1 fruit fly cellular context compared by ENCODE assay signal in genomic region chr3R:9053021-9053420, dm6.
TF ChIP-seq lines count a peak whose summit lies in the region.

No protein-coding gene starts in this region.

TF ChIP-seq in whole organism, embryonic, 481 proteins besides CTCF, POLR2A, EP300 and RAD21 (continued from another document):
- TF ChIP-seq Sox102F (GFP tag; optimal IDR thresholded peaks at IDR 0.05; lab: Kevin White, UChicago) (no peak), CG17359 (tag; optimal IDR thresholded peaks at IDR 0.05; lab: Kevin White, UChicago) (peak; percentile 48), lbe (GFP tag; optimal IDR thresholded peaks at IDR 0.05; lab: Kevin White, UChicago) (peak; percentile 64), Hr51 (GFP tag; optimal IDR thresholded peaks at IDR 0.05; lab: Kevin White, UChicago) (peak; percentile 19 to 64), Vsx1 (GFP tag; optimal IDR thresholded peaks at IDR 0.05; lab: Kevin White, UChicago) (peak; percentile 65), nom (GFP tag; optimal IDR thresholded peaks at IDR 0.05; lab: Kevin White, UChicago) (peak; percentile 94), CG17829 (tag; optimal IDR thresholded peaks at IDR 0.05; lab: Kevin White, UChicago) (peak; percentile 61), MBD-R2 (GFP tag; IDR thresholded peaks at IDR 0.05; lab: Robert Waterston, UW) (no peak), zfh2 (GFP tag; optimal IDR thresholded peaks at IDR 0.05; lab: Kevin White, UChicago) (peak; percentile 66), CHES-1-like (GFP tag; optimal IDR thresholded peaks at IDR 0.05; lab: Kevin White, UChicago) (peak; percentile 64), Hr78 (GFP tag; optimal IDR thresholded peaks at IDR 0.05; lab: Kevin White, UChicago) (peak in 1 of 2 experiments; percentile 18), CG6254 (GFP tag; optimal IDR thresholded peaks at IDR 0.05; lab: Kevin White, UChicago) (peak; percentile 17), Opbp (GFP tag; IDR thresholded peaks at IDR 0.05; lab: Robert Waterston, UW; ENCODE audit: partially characterized antibody) (no peak), CG6175 (GFP tag; IDR thresholded peaks at IDR 0.05; lab: Robert Waterston, UW) (no peak), Dip3 (GFP tag; optimal IDR thresholded peaks at IDR 0.05; lab: Kevin White, UChicago) (peak; percentile 66), kah (GFP tag; optimal IDR thresholded peaks at IDR 0.05; lab: Kevin White, UChicago) (peak; percentile 63), Meics (GFP tag; optimal IDR thresholded peaks at IDR 0.05; lab: Kevin White, UChicago) (peak; percentile 64), Max (GFP tag; optimal IDR thresholded peaks at IDR 0.05; lab: Kevin White, UChicago) (peak; percentile 29), scrt (GFP tag; optimal IDR thresholded peaks at IDR 0.05; lab: Kevin White, UChicago) (peak; percentile 62), Xbp1 (GFP tag; optimal IDR thresholded peaks at IDR 0.05; lab: Kevin White, UChicago) (peak; percentile 38), HHEX (GFP tag; optimal IDR thresholded peaks at IDR 0.05; lab: Kevin White, UChicago) (peak; percentile 51), pnt (GFP tag; optimal IDR thresholded peaks at IDR 0.05; lab: Kevin White, UChicago) (peak; percentile 57), CG7372 (GFP tag; IDR thresholded peaks at IDR 0.05; lab: Robert Waterston, UW) (no peak), CG7839 (tag; optimal IDR thresholded peaks at IDR 0.05; lab: Kevin White, UChicago) (peak; percentile 24), oc (tag; optimal IDR thresholded peaks at IDR 0.05; lab: Kevin White, UChicago) (peak; percentile 43), CG18476 (GFP tag; optimal IDR thresholded peaks at IDR 0.05; lab: Kevin White, UChicago) (no peak), gro (GFP tag; optimal IDR thresholded peaks at IDR 0.05; lab: Kevin White, UChicago) (peak; percentile 73), jumu (GFP tag; optimal IDR thresholded peaks at IDR 0.05; lab: Kevin White, UChicago) (peak; percentile 73), CG8089 (GFP tag; optimal IDR thresholded peaks at IDR 0.05; lab: Kevin White, UChicago) (peak; percentile 52), CG17802 (tag; optimal IDR thresholded peaks at IDR 0.05; lab: Kevin White, UChicago) (no peak), Dad (GFP tag; optimal IDR thresholded peaks at IDR 0.05; lab: Kevin White, UChicago) (peak; percentile 28), YL-1 (GFP tag; optimal IDR thresholded peaks at IDR 0.05; lab: Kevin White, UChicago) (no peak), sd (tag; optimal IDR thresholded peaks at IDR 0.05; lab: Kevin White, UChicago) (peak; percentile 51)
TF ChIP-seq in whole organism, embryonic: peak in this region for 178.
